Fruit fly (Drosophila melanogaster) whole organism, wandering third instar larva: ENCODE data around the gene CG31274.
"Not testable (repeated sequence)": the region's sequence is repeated elsewhere in the genome, so short reads cannot be mapped to it uniquely, and the experiment has no call there.

Experiments
- CG32264 ChIP-seq: fragments of 200-800 bp; sonication (Bioruptor generic); optimal IDR thresholded peaks from 2 replicates; lab custom pipeline; 2016; ENCODE audit warnings: missing biosample characterization, missing genetic modification characterization
- Dfd ChIP-seq: fragments of >200 bp; optimal IDR thresholded peaks from 2 replicates; lab custom pipeline; 2017; ENCODE audit warnings: missing biosample characterization, missing genetic modification characterization
- Hnf4 ChIP-seq: fragments of 200-800 bp; sonication (Bioruptor generic); optimal IDR thresholded peaks from 2 replicates; lab custom pipeline; 2016; ENCODE audit warnings: missing biosample characterization, mild to moderate bottlenecking, missing genetic modification characterization
- Hr83 ChIP-seq: fragments of 200-300 bp; sonication (Bioruptor generic); optimal IDR thresholded peaks from 2 replicates; lab custom pipeline; 2016; ENCODE audit warnings: missing biosample characterization, mild to moderate bottlenecking, missing genetic modification characterization, moderate library complexity; ENCODE audit not compliant: poor library complexity, severe bottlenecking
- Mio ChIP-seq: sonication (Bioruptor generic); optimal IDR thresholded peaks from 2 replicates; lab custom pipeline; 2016; ENCODE audit warnings: missing biosample characterization, missing genetic modification characterization
- dl ChIP-seq, 2 experiments: fragments of 175-275, 200-275 bp in 1 of 2; fragments of 200-275 bp in 1 of 2; sonication (Bioruptor generic); optimal IDR thresholded peaks; lab custom pipeline; 2018; ENCODE audit warnings: mild to moderate bottlenecking in 2 of 2, missing biosample characterization in 2 of 2, missing genetic modification characterization in 2 of 2, moderate library complexity in 2 of 2; ENCODE audit not compliant: partially characterized antibody in 2 of 2, insufficient read depth in 1 of 2
- lola ChIP-seq: fragments of >200 bp; optimal IDR thresholded peaks from 2 replicates; lab custom pipeline; 2017; ENCODE audit warnings: missing biosample characterization, missing genetic modification characterization
- psq ChIP-seq: fragments of 200-800 bp; sonication (Bioruptor generic); optimal IDR thresholded peaks from 3 replicates; lab custom pipeline; 2017; ENCODE audit warnings: missing biosample characterization, mild to moderate bottlenecking, missing genetic modification characterization, moderate library complexity
- rgr ChIP-seq: fragments of 200-800 bp; sonication (Bioruptor generic); optimal IDR thresholded peaks from 3 replicates; lab custom pipeline; 2016; ENCODE audit warnings: missing biosample characterization, mild to moderate bottlenecking, missing genetic modification characterization
- tai ChIP-seq: sonication (Bioruptor generic); optimal IDR thresholded peaks from 2 replicates; lab custom pipeline; 2016; ENCODE audit warnings: missing biosample characterization, missing genetic modification characterization
- woc ChIP-seq: sonication (Bioruptor generic); optimal IDR thresholded peaks from 2 replicates; lab custom pipeline; 2016; ENCODE audit warnings: missing biosample characterization, mild to moderate bottlenecking, missing genetic modification characterization

- TF ChIP-seq lola; rgr (GFP tag; lab: Kevin White, UChicago); Dfd (GFP tag; lab: Kevin White, UChicago); Hnf4 (GFP tag; lab: Kevin White, UChicago); dl (GFP tag; optimal IDR thresholded peaks at IDR 0.05; lab: Kevin White, UChicago; ENCODE audit: insufficient read depth in 1 of 2, partially characterized antibody in 2 of 2); Hr83; tai (GFP tag; lab: Kevin White, UChicago); woc (GFP tag; lab: Kevin White, UChicago); CG32264; psq; Mio (GFP tag; lab: Kevin White, UChicago): not testable (repeated sequence)
Observed at dm6 chr3R:16988514-16988913, 4.3 kb upstream of the CG31274 start, which contains the start of gene MESK4.
